Worm (Caenorhabditis elegans): ENCODE data around the gene dod-24.

- TF ChIP-seq unc-39 (tag; optimal IDR thresholded peaks at IDR 0.05) = no peak
- no peak for TF ChIP-seq unc-62 (GFP tag; optimal IDR thresholded peaks at IDR 0.05)
- no peak for TF ChIP-seq ama-1 (optimal IDR thresholded peaks at IDR 0.05)
- TF ChIP-seq nhr-25 (tag; optimal IDR thresholded peaks at IDR 0.05) = no peak
- no peak for TF ChIP-seq pha-4 (tag; optimal IDR thresholded peaks at IDR 0.05)
- TF ChIP-seq skn-1 (tag; optimal IDR thresholded peaks at IDR 0.05) = no peak
- TF ChIP-seq fos-1 (tag; optimal IDR thresholded peaks at IDR 0.05) = no peak
- no peak for TF ChIP-seq aly-2 (tag; optimal IDR thresholded peaks at IDR 0.05)
These were observed 46.2 kb downstream of the dod-24 start, which contains the start of gene K08D8.11 for ce11 chrIV:12894996-12895395.
